Fruit fly (Drosophila melanogaster): ENCODE results near the gene CG14963.

The CG14963 gene

dm6 chr3L:3134064-3134545, 38.2 kb downstream of the CG14963 start (continued):
- TF ChIP-seq cg (GFP tag; optimal IDR thresholded peaks at IDR 0.05) = no peak
- TF ChIP-seq psq (GFP tag; optimal IDR thresholded peaks at IDR 0.05) = no peak
- TF ChIP-seq CG7556 (GFP tag; optimal IDR thresholded peaks at IDR 0.05) = peak; percentile 42
- peak; percentile 28; the same call in 1 of the 2 replicates for TF ChIP-seq Rfx (GFP tag; IDR thresholded peaks at IDR 0.05)
- TF ChIP-seq pan (optimal IDR thresholded peaks at IDR 0.05) = no peak
- TF ChIP-seq pan (GFP tag; optimal IDR thresholded peaks at IDR 0.05 in 1 of 2, IDR thresholded peaks at IDR 0.05 in 1 of 2) = peak in 1 of 2 experiments; percentile 14
- peak; percentile 46 for TF ChIP-seq CG6813 (GFP tag; optimal IDR thresholded peaks at IDR 0.05)
- TF ChIP-seq twi (tag; optimal IDR thresholded peaks at IDR 0.05) = no peak
- TF ChIP-seq lbe (GFP tag; optimal IDR thresholded peaks at IDR 0.05) = no peak
- no peak for TF ChIP-seq trh (GFP tag; optimal IDR thresholded peaks at IDR 0.05)
- peak; percentile 7; the same call in 1 of the 2 replicates for TF ChIP-seq CG13287 (GFP tag; IDR thresholded peaks at IDR 0.05; ENCODE audit: partially characterized antibody)
- TF ChIP-seq Dek (tag; optimal IDR thresholded peaks at IDR 0.05) = peak; percentile 11
- no peak for TF ChIP-seq CG15601 (tag; optimal IDR thresholded peaks at IDR 0.05)
- TF ChIP-seq vfl (GFP tag; optimal IDR thresholded peaks at IDR 0.05) = no peak
- TF ChIP-seq Dbx (GFP tag; IDR thresholded peaks at IDR 0.05) = peak; percentile 50; the same call in 1 of the 3 replicates
- no peak for TF ChIP-seq luna (GFP tag; optimal IDR thresholded peaks at IDR 0.05)
- peak; percentile 35 for TF ChIP-seq grau (tag; optimal IDR thresholded peaks at IDR 0.05)
- no peak for TF ChIP-seq ewg (GFP tag; optimal IDR thresholded peaks at IDR 0.05)
- no peak for TF ChIP-seq disco-r (GFP tag; optimal IDR thresholded peaks at IDR 0.05)
- TF ChIP-seq CG34224 (GFP tag; IDR thresholded peaks at IDR 0.05; ENCODE audit: partially characterized antibody) = peak; percentile 40; the same call in 1 of the 3 replicates
- peak; percentile 41 for TF ChIP-seq CG13296 (GFP tag; optimal IDR thresholded peaks at IDR 0.05)
- TF ChIP-seq CG17612 (GFP tag; IDR thresholded peaks at IDR 0.05) = no peak
- TF ChIP-seq Trl (optimal IDR thresholded peaks at IDR 0.05) = peak; percentile 49 to 69
- no peak for TF ChIP-seq Trl (GFP tag; optimal IDR thresholded peaks at IDR 0.05)
- peak in 1 of 2 experiments; percentile 45 for TF ChIP-seq Hr51 (GFP tag; optimal IDR thresholded peaks at IDR 0.05)
- TF ChIP-seq CG15269 (tag; optimal IDR thresholded peaks at IDR 0.05) = peak; percentile 63
- no peak for TF ChIP-seq CG14014 (GFP tag; IDR thresholded peaks at IDR 0.05)
- no peak for TF ChIP-seq salm (tag; optimal IDR thresholded peaks at IDR 0.05)
- TF ChIP-seq rib (GFP tag; IDR thresholded peaks at IDR 0.05) = no peak
- no peak for TF ChIP-seq Stat92E (GFP tag; optimal IDR thresholded peaks at IDR 0.05)
- TF ChIP-seq zen (tag; optimal IDR thresholded peaks at IDR 0.05) = no peak
- TF ChIP-seq CG17385 (GFP tag; optimal IDR thresholded peaks at IDR 0.05) = peak; percentile 39
- no peak for TF ChIP-seq Sry-δ (GFP tag; optimal IDR thresholded peaks at IDR 0.05)
- peak; percentile 0 for TF ChIP-seq sd (tag; optimal IDR thresholded peaks at IDR 0.05)
- peak; percentile 52; the same call in 2 of the 3 replicates for TF ChIP-seq row (GFP tag; IDR thresholded peaks at IDR 0.05)
- TF ChIP-seq caup (GFP tag; optimal IDR thresholded peaks at IDR 0.05; ENCODE audit: severe bottlenecking) = peak; percentile 14
- TF ChIP-seq CG10959 (GFP tag; IDR thresholded peaks at IDR 0.05) = no peak
- TF ChIP-seq crp (GFP tag; optimal IDR thresholded peaks at IDR 0.05) = no peak
- no peak for TF ChIP-seq seq (GFP tag; IDR thresholded peaks at IDR 0.05)
- no peak for TF ChIP-seq Myb (GFP tag; optimal IDR thresholded peaks at IDR 0.05)
- TF ChIP-seq sug (tag; optimal IDR thresholded peaks at IDR 0.05) = no peak
- peak; percentile 70; the same call in 1 of the 4 replicates for TF ChIP-seq chinmo (GFP tag; IDR thresholded peaks at IDR 0.05; ENCODE audit: partially characterized antibody)
- TF ChIP-seq kah (GFP tag; optimal IDR thresholded peaks at IDR 0.05) = no peak
- peak; percentile 26 for TF ChIP-seq Hmr (GFP tag; optimal IDR thresholded peaks at IDR 0.05)
- no peak for TF ChIP-seq usp (GFP tag; optimal IDR thresholded peaks at IDR 0.05)
- TF ChIP-seq CG33213 (GFP tag; optimal IDR thresholded peaks at IDR 0.05) = no peak
- TF ChIP-seq NFAT (GFP tag; IDR thresholded peaks at IDR 0.05) = peak; percentile 41; the same call in 1 of the 2 replicates
- TF ChIP-seq ttk (GFP tag; IDR thresholded peaks at IDR 0.05) = no peak
- no peak for TF ChIP-seq CG7372 (GFP tag; IDR thresholded peaks at IDR 0.05)
- TF ChIP-seq Dref (GFP tag; IDR thresholded peaks at IDR 0.05) = no peak
